Worm (Caenorhabditis elegans) whole organism, L4/young adult: ENCODE measurements around the gene pag-3.

ENCODE experiments used
- W03F9.2 ChIP-seq: fragments of 150-350 bp; optimal IDR thresholded peaks from 2 replicates; lab custom pipeline; 2014; ENCODE audit warnings: missing biosample characterization, missing genetic modification characterization
- dao-5 ChIP-seq: sonication (generic microtip); optimal IDR thresholded peaks from 2 replicates; lab custom pipeline; 2016; ENCODE audit warnings: missing genotype, missing genetic modification characterization, moderate library complexity, missing compliant biosample characterization
- him-1 ChIP-seq: sonication (generic microtip); optimal IDR thresholded peaks from 2 replicates; lab custom pipeline; 2016; ENCODE audit warnings: missing genotype, missing genetic modification reagents, missing genetic modification characterization, missing compliant biosample characterization

DNA sequence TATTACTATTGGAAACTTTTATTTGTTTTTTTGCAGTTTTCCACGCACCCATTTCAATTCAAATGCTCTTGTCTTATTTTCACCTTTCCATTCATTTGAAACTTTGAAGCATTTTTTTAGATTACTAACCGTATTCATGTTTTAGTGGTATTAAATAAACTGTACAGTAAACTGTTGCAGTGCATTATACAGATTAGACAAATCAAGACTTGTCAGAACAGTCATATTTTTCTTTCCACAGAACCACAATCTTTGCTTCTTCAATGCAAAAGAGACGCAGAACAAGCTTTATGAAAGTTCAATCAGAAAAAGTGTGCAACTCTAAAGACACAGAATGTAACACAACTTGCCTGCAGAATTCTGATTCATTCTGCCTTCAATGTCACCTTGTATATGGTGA lies 11.3 kb upstream of the pag-3 start, which contains the start of gene F45B8.5:
- no peak for TF ChIP-seq him-1 (tag; lab: Kevin White, UChicago)
- TF ChIP-seq W03F9.2 (tag; lab: Kevin White, UChicago) = no peak
- TF ChIP-seq dao-5 (tag; lab: Kevin White, UChicago) = no peak
